Fruit fly (Drosophila melanogaster) whole organism, embryonic: ENCODE results near the gene CG12948.

Source experiments
- CG10209 ChIP-seq: fragments of 200-800 bp; sonication (Bioruptor generic); optimal IDR thresholded peaks from 3 replicates; lab custom pipeline; 2017; ENCODE audit warnings: missing biosample characterization, mild to moderate bottlenecking, missing genetic modification characterization, missing genetic modification reagents
- CG1024 ChIP-seq: fragments of 200-800 bp; sonication (Bioruptor generic); IDR thresholded peaks from 2 replicates; pipeline ENCODE4 v1.3.6; 2022; ENCODE audit warnings: missing biosample characterization, missing genetic modification characterization
- CG10565 ChIP-seq: fragments of 200-800 bp; sonication (Bioruptor generic); optimal IDR thresholded peaks from 3 replicates; lab custom pipeline; 2016; ENCODE audit warnings: missing biosample characterization, mild to moderate bottlenecking, missing genetic modification characterization
- CG11560 ChIP-seq: fragments of 200-800 bp; sonication (Bioruptor generic); IDR thresholded peaks from 3 replicates; pipeline ENCODE4 v1.3.6; 2022; ENCODE audit warnings: missing biosample characterization, missing genetic modification characterization
- CG12299 ChIP-seq: fragments of 200-800 bp; sonication (Bioruptor generic); optimal IDR thresholded peaks from 2 replicates; lab custom pipeline; 2018; ENCODE audit warnings: missing biosample characterization, mild to moderate bottlenecking, missing genetic modification characterization
- CG14860 ChIP-seq: fragments of 200-800 bp; sonication (Bioruptor generic); IDR thresholded peaks from 3 replicates; pipeline ENCODE4 v1.3.6; 2022; ENCODE audit warnings: missing biosample characterization, missing genetic modification characterization; ENCODE audit not compliant: partially characterized antibody
- CG1647 ChIP-seq: fragments of 200-800 bp; sonication (Bioruptor generic); optimal IDR thresholded peaks from 3 replicates; lab custom pipeline; 2016; ENCODE audit warnings: missing biosample characterization, missing genetic modification characterization
- CG18476 ChIP-seq: fragments of 200-800 bp; sonication (Bioruptor generic); optimal IDR thresholded peaks from 2 replicates; lab custom pipeline; 2016; ENCODE audit warnings: missing biosample characterization, mild to moderate bottlenecking, missing genetic modification characterization
- CG2199 ChIP-seq: fragments of 200-800 bp; sonication (Bioruptor generic); IDR thresholded peaks from 3 replicates; pipeline ENCODE4 v1.3.6; 2022; ENCODE audit warnings: missing biosample characterization, missing genetic modification characterization
- CG34224 ChIP-seq: fragments of 200-800 bp; sonication (Bioruptor generic); IDR thresholded peaks from 3 replicates; pipeline ENCODE4 v1.3.6; 2022; ENCODE audit warnings: missing biosample characterization, missing genetic modification characterization; ENCODE audit not compliant: partially characterized antibody
- CG3726 ChIP-seq: fragments of 200-800 bp; sonication (Bioruptor generic); IDR thresholded peaks from 3 replicates; pipeline ENCODE4, ENCODE4 v1.3.6; 2022; ENCODE audit warnings: missing biosample characterization, missing genetic modification characterization
- CG5180 ChIP-seq: fragments of 200-800 bp; sonication (Bioruptor generic); optimal IDR thresholded peaks from 3 replicates; lab custom pipeline; 2017; ENCODE audit warnings: missing biosample characterization, missing genetic modification characterization, mild to moderate bottlenecking, moderate library complexity, missing genetic modification reagents
- CG7745 ChIP-seq: fragments of 200-800 bp; sonication (Bioruptor generic); optimal IDR thresholded peaks from 2 replicates; lab custom pipeline; 2018; ENCODE audit warnings: missing biosample characterization, mild to moderate bottlenecking, missing genetic modification characterization, moderate library complexity
- CG7987 ChIP-seq: fragments of 200-800 bp; sonication (Bioruptor generic); optimal IDR thresholded peaks from 2 replicates; lab custom pipeline; 2018; ENCODE audit warnings: missing biosample characterization, mild to moderate bottlenecking, missing genetic modification characterization, moderate library complexity
- D19A ChIP-seq: fragments of 200-800 bp; optimal IDR thresholded peaks from 3 replicates; lab custom pipeline; 2019; ENCODE audit warnings: missing biosample characterization, mild to moderate bottlenecking, missing genetic modification characterization, moderate library complexity
- Dad ChIP-seq: fragments of 200-800 bp; sonication (Bioruptor generic); optimal IDR thresholded peaks from 3 replicates; lab custom pipeline; 2016; ENCODE audit warnings: missing biosample characterization, missing genetic modification characterization
- Dll ChIP-seq: fragments of 200-800 bp; sonication (Bioruptor generic); IDR thresholded peaks from 4 replicates; pipeline ENCODE4 v1.3.6; 2022; ENCODE audit warnings: missing biosample characterization, missing genetic modification characterization; ENCODE audit not compliant: partially characterized antibody
- H2.0 ChIP-seq: fragments of 200-800 bp; sonication (Bioruptor generic); IDR thresholded peaks from 2 replicates; pipeline ENCODE4 v1.3.6; 2022; ENCODE audit warnings: missing biosample characterization, missing genetic modification characterization
- Hsf ChIP-seq: fragments of 200-800 bp; sonication (Bioruptor generic); optimal IDR thresholded peaks from 3 replicates; lab custom pipeline; 2016; ENCODE audit warnings: missing biosample characterization, missing genetic modification characterization
- MBD-R2 ChIP-seq: fragments of 200-800 bp; sonication (Bioruptor generic); IDR thresholded peaks from 2 replicates; pipeline ENCODE4 v1.3.6; 2022; ENCODE audit warnings: missing biosample characterization, missing genetic modification characterization
- Meics ChIP-seq: fragments of 200-800 bp; sonication (Bioruptor generic); optimal IDR thresholded peaks from 2 replicates; lab custom pipeline; 2017; ENCODE audit warnings: missing biosample characterization, mild to moderate bottlenecking, missing genetic modification characterization
- Nf-YA ChIP-seq: fragments of 200-800 bp; sonication (Bioruptor generic); IDR thresholded peaks from 2 replicates; pipeline ENCODE4 v1.3.6; 2022; ENCODE audit warnings: missing biosample characterization, missing genetic modification characterization
- NfI ChIP-seq: fragments of 200-800 bp; sonication (Bioruptor generic); optimal IDR thresholded peaks from 3 replicates; lab custom pipeline; 2018; ENCODE audit warnings: missing biosample characterization, mild to moderate bottlenecking, missing genetic modification characterization, moderate library complexity
- Sry-δ ChIP-seq: fragments of 200-800 bp; sonication (Bioruptor generic); optimal IDR thresholded peaks from 2 replicates; lab custom pipeline; 2016; ENCODE audit warnings: missing biosample characterization, missing genetic modification characterization
- Stat92E ChIP-seq, 3 experiments: fragments of >200 bp in 2 of 3; fragments of 200-800 bp in 1 of 3; sonication (Bioruptor generic) in 1 of 3; optimal IDR thresholded peaks; 2 replicates each; lab custom pipeline; 2017 to 2019; ENCODE audit warnings: missing biosample characterization in 3 of 3, missing genetic modification characterization in 3 of 3, mild to moderate bottlenecking in 1 of 3, moderate library complexity in 1 of 3
- Taf1 ChIP-seq: fragments of 200-800 bp; sonication (Bioruptor generic); IDR thresholded peaks from 2 replicates; pipeline ENCODE4 v1.3.6; 2022; ENCODE audit warnings: missing biosample characterization, missing genetic modification characterization
- ab ChIP-seq: fragments of 200-800 bp; sonication (Bioruptor generic); optimal IDR thresholded peaks from 2 replicates; lab custom pipeline; 2016; ENCODE audit warnings: missing biosample characterization, missing genetic modification characterization
- al ChIP-seq: fragments of 200-800 bp; sonication (Bioruptor generic); IDR thresholded peaks from 2 replicates; pipeline ENCODE4 v1.3.6; 2022; ENCODE audit warnings: missing biosample characterization, missing genetic modification characterization
- ara ChIP-seq: fragments of 200-800 bp; sonication (Bioruptor generic); IDR thresholded peaks from 2 replicates; pipeline ENCODE4 v1.3.6; 2022; ENCODE audit warnings: missing biosample characterization, missing genetic modification characterization
- bowl ChIP-seq: fragments of 200-800 bp; sonication (Bioruptor generic); IDR thresholded peaks from 2 replicates; pipeline ENCODE4 v1.3.6; 2022; ENCODE audit warnings: missing biosample characterization, missing genetic modification characterization
- chn ChIP-seq: fragments of 200-800 bp; sonication (Bioruptor generic); optimal IDR thresholded peaks from 2 replicates; lab custom pipeline; 2016; ENCODE audit warnings: missing biosample characterization, missing genetic modification characterization
- crol ChIP-seq: fragments of 200-800 bp; sonication (Bioruptor generic); IDR thresholded peaks from 2 replicates; pipeline ENCODE4 v1.3.6; 2022; ENCODE audit warnings: missing biosample characterization, missing genetic modification characterization
- cwo ChIP-seq: fragments of 200-800 bp; sonication (Bioruptor generic); optimal IDR thresholded peaks from 3 replicates; lab custom pipeline; 2017; ENCODE audit warnings: missing biosample characterization, missing genetic modification characterization, mild to moderate bottlenecking, moderate library complexity, missing genetic modification reagents
- dmrt11E ChIP-seq: fragments of 200-800 bp; sonication (Bioruptor generic); optimal IDR thresholded peaks from 3 replicates; lab custom pipeline; 2018; ENCODE audit warnings: missing biosample characterization, mild to moderate bottlenecking, missing genetic modification characterization, moderate library complexity
- fd64A ChIP-seq: fragments of 200-800 bp; sonication (Bioruptor generic); optimal IDR thresholded peaks from 3 replicates; lab custom pipeline; 2018; ENCODE audit warnings: missing biosample characterization, mild to moderate bottlenecking, missing genetic modification characterization
- fru ChIP-seq: fragments of >200 bp; optimal IDR thresholded peaks from 2 replicates; lab custom pipeline; 2017
- gem ChIP-seq: fragments of 200-800 bp; sonication (Bioruptor generic); optimal IDR thresholded peaks from 2 replicates; lab custom pipeline; 2019; ENCODE audit warnings: missing biosample characterization, mild to moderate bottlenecking, missing genetic modification characterization, moderate library complexity
- her ChIP-seq: fragments of 200-800 bp; sonication (Bioruptor generic); optimal IDR thresholded peaks from 2 replicates; lab custom pipeline; 2016; ENCODE audit warnings: missing biosample characterization, missing genetic modification characterization
- ind ChIP-seq: fragments of 200-800 bp; sonication (Bioruptor generic); optimal IDR thresholded peaks from 3 replicates; lab custom pipeline; 2016; ENCODE audit warnings: missing biosample characterization, missing genetic modification characterization
- kah ChIP-seq: fragments of 200-800 bp; sonication (Bioruptor generic); optimal IDR thresholded peaks from 2 replicates; lab custom pipeline; 2018; ENCODE audit warnings: missing biosample characterization, mild to moderate bottlenecking, missing genetic modification characterization
- knrl ChIP-seq: fragments of 200-800 bp; sonication (Bioruptor generic); IDR thresholded peaks from 3 replicates; pipeline ENCODE4 v1.3.6; 2022; ENCODE audit warnings: missing biosample characterization, missing genetic modification characterization; ENCODE audit not compliant: partially characterized antibody
- nau ChIP-seq: fragments of 200-800 bp; sonication (Bioruptor generic); optimal IDR thresholded peaks from 3 replicates; lab custom pipeline; 2017; ENCODE audit warnings: missing biosample characterization, mild to moderate bottlenecking, missing genetic modification characterization, missing genetic modification reagents
- pb ChIP-seq: fragments of 200-800 bp; sonication (Bioruptor generic); optimal IDR thresholded peaks from 3 replicates; lab custom pipeline; 2016; ENCODE audit warnings: missing biosample characterization, missing genetic modification characterization
- pzg ChIP-seq: fragments of 200-800 bp; sonication (Bioruptor generic); optimal IDR thresholded peaks from 3 replicates; lab custom pipeline; 2018; ENCODE audit warnings: missing biosample characterization, mild to moderate bottlenecking, missing genetic modification characterization, moderate library complexity
- sima ChIP-seq: fragments of 200-800 bp; sonication (Bioruptor generic); optimal IDR thresholded peaks from 2 replicates; lab custom pipeline; 2016; ENCODE audit warnings: missing biosample characterization, missing genetic modification characterization
- ssp ChIP-seq: fragments of 200-800 bp; sonication (Bioruptor generic); IDR thresholded peaks from 2 replicates; pipeline ENCODE4 v1.3.6; 2022; ENCODE audit warnings: missing biosample characterization, missing genetic modification characterization
- tin ChIP-seq: fragments of 200-800 bp; sonication (Bioruptor generic); optimal IDR thresholded peaks from 3 replicates; lab custom pipeline; 2016; ENCODE audit warnings: missing biosample characterization, missing genetic modification characterization
- unpg ChIP-seq: fragments of 200-800 bp; sonication (Bioruptor generic); optimal IDR thresholded peaks from 3 replicates; lab custom pipeline; 2018; ENCODE audit warnings: missing biosample characterization, mild to moderate bottlenecking, missing genetic modification characterization, moderate library complexity
- vnd ChIP-seq: fragments of 200-800 bp; sonication (Bioruptor generic); IDR thresholded peaks from 3 replicates; pipeline ENCODE4 v1.3.6; 2022; ENCODE audit warnings: missing biosample characterization, missing genetic modification characterization; ENCODE audit not compliant: partially characterized antibody
- wek ChIP-seq: fragments of 200-800 bp; sonication (Bioruptor generic); optimal IDR thresholded peaks from 3 replicates; lab custom pipeline; 2018; ENCODE audit warnings: missing biosample characterization, mild to moderate bottlenecking, missing genetic modification characterization, moderate library complexity

Gene CG12948

dm6 chr3R:9791177-9791806, 43.7 kb upstream of the CG12948 start, which contains the start of the genes CG12945 and CG8507 (continued):
- TF ChIP-seq fd64A: no peak
- TF ChIP-seq gem (tag; lab: Kevin White, UChicago): no peak
- no peak for TF ChIP-seq CG11560 (tag; lab: Robert Waterston, UW)
- TF ChIP-seq MBD-R2: peak; percentile 75
- TF ChIP-seq D19A: no peak
- TF ChIP-seq dmrt11E (tag; lab: Kevin White, UChicago): peak; percentile 4
- TF ChIP-seq CG10565 (GFP tag; lab: Kevin White, UChicago): no peak
- TF ChIP-seq kah (GFP tag; lab: Kevin White, UChicago): no peak
- no peak for TF ChIP-seq CG3726 (GFP tag; lab: Robert Waterston, UW)
- TF ChIP-seq unpg (GFP tag; lab: Kevin White, UChicago): no peak
- no peak for TF ChIP-seq sima (GFP tag; lab: Kevin White, UChicago)
- TF ChIP-seq her (GFP tag; lab: Kevin White, UChicago): no peak
- TF ChIP-seq CG10209 (GFP tag; lab: Kevin White, UChicago): peak; percentile 16
- peak; percentile 63 for TF ChIP-seq Hsf (GFP tag; lab: Kevin White, UChicago)
- TF ChIP-seq Stat92E (GFP tag; optimal IDR thresholded peaks at IDR 0.05; lab: Kevin White, UChicago): no peak
- no peak for TF ChIP-seq CG5180 (GFP tag; lab: Kevin White, UChicago)
- TF ChIP-seq wek (GFP tag; lab: Kevin White, UChicago): no peak
- TF ChIP-seq CG2199 (GFP tag; lab: Robert Waterston, UW): no peak
- TF ChIP-seq bowl (GFP tag; lab: Robert Waterston, UW): no peak
- no peak for TF ChIP-seq CG7745 (tag; lab: Kevin White, UChicago)
- peak; percentile 49 for TF ChIP-seq ind (GFP tag; lab: Kevin White, UChicago)
- no peak for TF ChIP-seq Nf-YA (GFP tag; lab: Robert Waterston, UW)
- TF ChIP-seq CG1647 (GFP tag; lab: Kevin White, UChicago): no peak
- peak; percentile 37; the same call in 1 of the 2 replicates for TF ChIP-seq al (GFP tag; lab: Robert Waterston, UW)
- no peak for TF ChIP-seq CG34224 (GFP tag; lab: Robert Waterston, UW)
- TF ChIP-seq cwo (GFP tag; lab: Kevin White, UChicago): no peak
- TF ChIP-seq pb (GFP tag; lab: Kevin White, UChicago): no peak
- peak; percentile 39 for TF ChIP-seq Sry-δ (GFP tag; lab: Kevin White, UChicago)
- TF ChIP-seq crol (GFP tag; lab: Robert Waterston, UW): no peak
- TF ChIP-seq CG1024 (GFP tag; lab: Robert Waterston, UW): no peak
- no peak for TF ChIP-seq knrl (GFP tag; lab: Robert Waterston, UW)
- TF ChIP-seq nau (GFP tag; lab: Kevin White, UChicago): no peak
- no peak for TF ChIP-seq vnd (GFP tag; lab: Robert Waterston, UW)
- TF ChIP-seq ssp (GFP tag; lab: Robert Waterston, UW): peak; percentile 40
- peak; percentile 26 for TF ChIP-seq CG18476
- TF ChIP-seq ab: no peak
- peak; percentile 41 for TF ChIP-seq NfI (GFP tag; lab: Kevin White, UChicago)
- TF ChIP-seq CG14860 (GFP tag; lab: Robert Waterston, UW): no peak
- TF ChIP-seq Dad (GFP tag; lab: Kevin White, UChicago): peak; percentile 26
- TF ChIP-seq CG12299 (tag; lab: Kevin White, UChicago): no peak
- peak; percentile 46 for TF ChIP-seq tin (GFP tag; lab: Kevin White, UChicago)
- TF ChIP-seq Dll (GFP tag; lab: Robert Waterston, UW): 0 out of 4 replicates have a peak, but pooled peaks have one; percentile 37
- TF ChIP-seq CG7987 (GFP tag; lab: Kevin White, UChicago): no peak
- no peak for TF ChIP-seq H2.0 (GFP tag; lab: Robert Waterston, UW)
- TF ChIP-seq fru (lab: Kevin White, UChicago): no peak
- peak; percentile 41 for TF ChIP-seq chn (GFP tag; lab: Kevin White, UChicago)
- TF ChIP-seq Meics (GFP tag; lab: Kevin White, UChicago): peak; percentile 52
- TF ChIP-seq ara (GFP tag; lab: Robert Waterston, UW): no peak
- TF ChIP-seq Taf1 (GFP tag; lab: Robert Waterston, UW): 0 out of 2 replicates have a peak, but pooled peaks have one; percentile 19
- TF ChIP-seq pzg: peak; percentile 55
